Fruit fly (Drosophila melanogaster) whole organism, embryonic: ENCODE results near the gene Cypl.
A peak's percentile ranks its signal among the peaks of the same experiment; 100 is the strongest.

Experiments used
- Awh ChIP-seq: fragments of 200-800 bp; sonication (Bioruptor generic); IDR thresholded peaks from 2 replicates; pipeline ENCODE4, ENCODE4 v1.3.6; 2022; ENCODE audit warnings: missing biosample characterization, missing genetic modification characterization
- BEAF-32 ChIP-seq: fragments of 200-800 bp; sonication (Bioruptor generic); optimal IDR thresholded peaks from 3 replicates; lab custom pipeline; 2017; ENCODE audit warnings: missing biosample characterization, missing genetic modification characterization, mild to moderate bottlenecking, moderate library complexity, missing genetic modification reagents
- CG11696 ChIP-seq: fragments of 200-800 bp; sonication (Bioruptor generic); IDR thresholded peaks from 2 replicates; pipeline ENCODE4 v1.3.6; 2022; ENCODE audit warnings: missing biosample characterization, missing genetic modification characterization
- CG1233 ChIP-seq: fragments of 200-800 bp; sonication (Bioruptor generic); optimal IDR thresholded peaks from 4 replicates; lab custom pipeline; 2018; ENCODE audit warnings: missing biosample characterization, mild to moderate bottlenecking, missing genetic modification characterization
- CG12659 ChIP-seq: fragments of 200-800 bp; sonication (Bioruptor generic); optimal IDR thresholded peaks from 3 replicates; lab custom pipeline; 2017; ENCODE audit warnings: mild to moderate bottlenecking, missing biosample characterization, missing genetic modification reagents, missing genetic modification characterization
- CG15269 ChIP-seq: fragments of 200-800 bp; sonication (Bioruptor generic); optimal IDR thresholded peaks from 2 replicates; lab custom pipeline; 2018; ENCODE audit warnings: missing biosample characterization, mild to moderate bottlenecking, missing genetic modification characterization, moderate library complexity
- CG17359 ChIP-seq: fragments of 200-800 bp; sonication (Bioruptor generic); optimal IDR thresholded peaks from 3 replicates; lab custom pipeline; 2018; ENCODE audit warnings: missing biosample characterization, mild to moderate bottlenecking, missing genetic modification characterization, moderate library complexity
- CG17802 ChIP-seq: fragments of 200-800 bp; sonication (Bioruptor generic); optimal IDR thresholded peaks from 2 replicates; lab custom pipeline; 2018; ENCODE audit warnings: missing biosample characterization, mild to moderate bottlenecking, missing genetic modification characterization, moderate library complexity
- CG31388 ChIP-seq: fragments of 200-800 bp; sonication (Bioruptor generic); optimal IDR thresholded peaks from 2 replicates; lab custom pipeline; 2016; ENCODE audit warnings: missing biosample characterization, missing genetic modification characterization
- CG3281 ChIP-seq: fragments of 200-800 bp; sonication (Bioruptor generic); optimal IDR thresholded peaks from 3 replicates; lab custom pipeline; 2017; ENCODE audit warnings: missing biosample characterization, mild to moderate bottlenecking, missing genetic modification characterization
- CG33213 ChIP-seq: fragments of 200-800 bp; sonication (Bioruptor generic); optimal IDR thresholded peaks from 3 replicates; lab custom pipeline; 2016; ENCODE audit warnings: missing biosample characterization, missing genetic modification characterization
- CG34224 ChIP-seq: fragments of 200-800 bp; sonication (Bioruptor generic); IDR thresholded peaks from 3 replicates; pipeline ENCODE4 v1.3.6; 2022; ENCODE audit warnings: missing biosample characterization, missing genetic modification characterization; ENCODE audit not compliant: partially characterized antibody
- CG4424 ChIP-seq: fragments of 200-800 bp; sonication (Bioruptor generic); optimal IDR thresholded peaks from 3 replicates; lab custom pipeline; 2016; ENCODE audit warnings: missing biosample characterization, missing genetic modification characterization
- CG4730 ChIP-seq: fragments of 200-800 bp; sonication (Bioruptor generic); IDR thresholded peaks from 2 replicates; pipeline ENCODE4 v1.3.6; 2022; ENCODE audit warnings: missing biosample characterization, missing genetic modification characterization
- CG5245 ChIP-seq: fragments of 200-800 bp; sonication (Bioruptor generic); optimal IDR thresholded peaks from 3 replicates; lab custom pipeline; 2016; ENCODE audit warnings: missing biosample characterization, missing genetic modification characterization
- CG6175 ChIP-seq: fragments of 200-800 bp; sonication (Bioruptor generic); IDR thresholded peaks from 3 replicates; pipeline ENCODE4 v1.3.6; 2022; ENCODE audit warnings: missing biosample characterization, missing genetic modification characterization
- CG6791 ChIP-seq: fragments of 200-800 bp; sonication (Bioruptor generic); IDR thresholded peaks from 3 replicates; pipeline ENCODE4 v1.3.6; 2022; ENCODE audit warnings: missing biosample characterization, missing genetic modification characterization; ENCODE audit not compliant: partially characterized antibody
- CG7928 ChIP-seq: fragments of 200-800 bp; sonication (Bioruptor generic); optimal IDR thresholded peaks from 2 replicates; lab custom pipeline; 2017; ENCODE audit warnings: missing biosample characterization, mild to moderate bottlenecking, missing genetic modification characterization
- CG8089 ChIP-seq: fragments of 200-800 bp; sonication (Bioruptor generic); optimal IDR thresholded peaks from 3 replicates; lab custom pipeline; 2016; ENCODE audit warnings: missing biosample characterization, missing genetic modification characterization
- CG8359 ChIP-seq: fragments of 200-800 bp; sonication (Bioruptor generic); optimal IDR thresholded peaks from 2 replicates; lab custom pipeline; 2017; ENCODE audit warnings: missing biosample characterization, mild to moderate bottlenecking, missing genetic modification characterization, borderline replicate concordance
- CG8765 ChIP-seq: fragments of 200-800 bp; sonication (Bioruptor generic); IDR thresholded peaks from 2 replicates; pipeline ENCODE4 v1.3.6; 2022; ENCODE audit warnings: missing biosample characterization, missing genetic modification characterization
- CrebB ChIP-seq: fragments of 200-800 bp; sonication (Bioruptor generic); optimal IDR thresholded peaks from 3 replicates; lab custom pipeline; 2018; ENCODE audit warnings: missing biosample characterization, mild to moderate bottlenecking, missing genetic modification characterization
- D19A ChIP-seq: fragments of 200-800 bp; optimal IDR thresholded peaks from 3 replicates; lab custom pipeline; 2019; ENCODE audit warnings: missing biosample characterization, mild to moderate bottlenecking, missing genetic modification characterization, moderate library complexity
- Doc3 ChIP-seq: fragments of 200-800 bp; sonication (Bioruptor generic); IDR thresholded peaks from 3 replicates; pipeline ENCODE4 v1.3.6; 2022; ENCODE audit warnings: missing biosample characterization, missing genetic modification characterization; ENCODE audit not compliant: partially characterized antibody
- GATAe ChIP-seq: fragments of 200-800 bp; sonication (Bioruptor generic); conservative IDR thresholded peaks from 2 replicates; pipeline ENCODE4 v1.3.6; 2022; ENCODE audit warnings: missing biosample characterization, missing genetic modification characterization
- Jarid2 ChIP-seq: fragments of 200-800 bp; sonication (Bioruptor generic); optimal IDR thresholded peaks from 3 replicates; lab custom pipeline; 2017; ENCODE audit warnings: mild to moderate bottlenecking, missing biosample characterization, missing genetic modification reagents, missing genetic modification characterization
- Kr ChIP-seq: fragments of 200-800 bp; sonication (Bioruptor generic); optimal IDR thresholded peaks from 2 replicates; lab custom pipeline; 2017; ENCODE audit warnings: missing biosample characterization, mild to moderate bottlenecking, missing genetic modification characterization
- Lhr ChIP-seq: fragments of 200-800 bp; sonication (Bioruptor generic); optimal IDR thresholded peaks from 3 replicates; lab custom pipeline; 2017; ENCODE audit warnings: mild to moderate bottlenecking, missing biosample characterization, missing genetic modification reagents, missing genetic modification characterization
- MBD-R2 ChIP-seq: fragments of 200-800 bp; sonication (Bioruptor generic); IDR thresholded peaks from 2 replicates; pipeline ENCODE4 v1.3.6; 2022; ENCODE audit warnings: missing biosample characterization, missing genetic modification characterization
- Pdp1 ChIP-seq, 2 experiments: fragments of 200-800 bp; sonication (Bioruptor generic); optimal IDR thresholded peaks; 3 replicates each; lab custom pipeline; 2016; ENCODE audit warnings: missing biosample characterization in 2 of 2, missing genetic modification characterization in 2 of 2, mild to moderate bottlenecking in 1 of 2, moderate library complexity in 1 of 2
- Taf1 ChIP-seq: fragments of 200-800 bp; sonication (Bioruptor generic); IDR thresholded peaks from 2 replicates; pipeline ENCODE4 v1.3.6; 2022; ENCODE audit warnings: missing biosample characterization, missing genetic modification characterization
- Tbp ChIP-seq: fragments of >200 bp; optimal IDR thresholded peaks from 2 replicates; lab custom pipeline; 2018; ENCODE audit warnings: missing biosample characterization, missing genetic modification characterization
- Trl ChIP-seq, 3 experiments: fragments of >200 bp in 2 of 3; fragments of 200-800 bp in 1 of 3; sonication (Bioruptor generic) in 1 of 3; optimal IDR thresholded peaks; 2 replicates in 1 of 3; 3 replicates in 2 of 3; lab custom pipeline; 2016 to 2017; ENCODE audit warnings: missing biosample characterization in 1 of 3, missing genetic modification characterization in 1 of 3
- Xrp1 ChIP-seq: fragments of 200-800 bp; sonication (Bioruptor generic); IDR thresholded peaks from 2 replicates; pipeline ENCODE4 v1.3.6; 2022; ENCODE audit warnings: missing biosample characterization, missing genetic modification characterization
- ac ChIP-seq: fragments of 200-800 bp; sonication (Bioruptor generic); optimal IDR thresholded peaks from 3 replicates; lab custom pipeline; 2017; ENCODE audit warnings: missing biosample characterization, mild to moderate bottlenecking, missing genetic modification characterization
- aop ChIP-seq: fragments of 200-800 bp; sonication (Bioruptor generic); IDR thresholded peaks from 2 replicates; pipeline ENCODE4 v1.3.6; 2022; ENCODE audit warnings: missing biosample characterization, missing genetic modification characterization
- ara ChIP-seq: fragments of 200-800 bp; sonication (Bioruptor generic); IDR thresholded peaks from 2 replicates; pipeline ENCODE4 v1.3.6; 2022; ENCODE audit warnings: missing biosample characterization, missing genetic modification characterization
- chinmo ChIP-seq: fragments of 200-800 bp; sonication (Bioruptor generic); IDR thresholded peaks from 4 replicates; pipeline ENCODE4 v1.3.6; 2022; ENCODE audit warnings: missing biosample characterization, missing genetic modification characterization; ENCODE audit not compliant: partially characterized antibody
- dati ChIP-seq: fragments of 200-800 bp; sonication (Bioruptor generic); IDR thresholded peaks from 2 replicates; pipeline ENCODE4 v1.3.6; 2022; ENCODE audit warnings: missing biosample characterization, missing genetic modification characterization
- emc ChIP-seq: fragments of 200-800 bp; sonication (Bioruptor generic); optimal IDR thresholded peaks from 2 replicates; lab custom pipeline; 2016; ENCODE audit warnings: missing biosample characterization, missing genetic modification characterization
- gcm ChIP-seq: fragments of 200-800 bp; sonication (Bioruptor generic); optimal IDR thresholded peaks from 2 replicates; lab custom pipeline; 2019; ENCODE audit warnings: missing biosample characterization, mild to moderate bottlenecking, missing genetic modification characterization, moderate library complexity
- grn ChIP-seq: fragments of 200-800 bp; sonication (Bioruptor generic); optimal IDR thresholded peaks from 3 replicates; lab custom pipeline; 2017; ENCODE audit warnings: missing biosample characterization, missing genetic modification characterization
- gsb-n ChIP-seq: fragments of 200-800 bp; sonication (Bioruptor generic); optimal IDR thresholded peaks from 3 replicates; lab custom pipeline; 2018; ENCODE audit warnings: missing biosample characterization, mild to moderate bottlenecking, missing genetic modification characterization
- insv ChIP-seq, 2 experiments: fragments of 200-800 bp; sonication (Bioruptor generic); optimal IDR thresholded peaks; 3 replicates each; lab custom pipeline; 2016 to 2018; ENCODE audit warnings: missing biosample characterization in 2 of 2, missing genetic modification characterization in 2 of 2
- jing ChIP-seq: fragments of 200-800 bp; sonication (Bioruptor generic); optimal IDR thresholded peaks from 2 replicates; lab custom pipeline; 2018; ENCODE audit warnings: missing biosample characterization, mild to moderate bottlenecking, missing genetic modification characterization
- mld ChIP-seq: fragments of 200-800 bp; sonication (Bioruptor generic); IDR thresholded peaks from 3 replicates; pipeline ENCODE4 v1.3.6; 2022; ENCODE audit warnings: missing biosample characterization, missing genetic modification characterization; ENCODE audit not compliant: partially characterized antibody
- scrt ChIP-seq: fragments of 200-800 bp; sonication (Bioruptor generic); optimal IDR thresholded peaks from 2 replicates; lab custom pipeline; 2018; ENCODE audit warnings: missing biosample characterization, mild to moderate bottlenecking, missing genetic modification characterization, moderate library complexity
- sqz ChIP-seq: fragments of 200-800 bp; sonication (Bioruptor generic); optimal IDR thresholded peaks from 3 replicates; lab custom pipeline; 2018; ENCODE audit warnings: missing biosample characterization, mild to moderate bottlenecking, missing genetic modification characterization

Gene Cypl

dm6 chr3L:563002-563627 is 20.4 kb upstream of the Cypl start (continued):
- TF ChIP-seq CG17359 = peak; percentile 78
- TF ChIP-seq scrt (GFP tag; lab: Kevin White, UChicago) = peak; percentile 21
- peak; percentile 85 for TF ChIP-seq Xrp1 (GFP tag; lab: Robert Waterston, UW)
- peak; percentile 19 for TF ChIP-seq jing (GFP tag; lab: Kevin White, UChicago)
- TF ChIP-seq Taf1 (GFP tag; lab: Robert Waterston, UW) = 0 out of 2 replicates have a peak, but pooled peaks have one; percentile 26
- no peak for TF ChIP-seq Trl (optimal IDR thresholded peaks at IDR 0.05; lab: Kevin White, UChicago)
- TF ChIP-seq Trl (GFP tag; optimal IDR thresholded peaks at IDR 0.05; lab: Kevin White, UChicago) = peak; percentile 34
- peak; percentile 73 for TF ChIP-seq CG4424 (GFP tag; lab: Kevin White, UChicago)
- TF ChIP-seq Pdp1 (GFP tag; optimal IDR thresholded peaks at IDR 0.05; lab: Kevin White, UChicago) = peak; percentile 17 to 55
- TF ChIP-seq gsb-n = peak; percentile 39
- TF ChIP-seq ara = peak; percentile 76
- no peak for TF ChIP-seq CG7928 (GFP tag; lab: Kevin White, UChicago)
- no peak for TF ChIP-seq CG34224 (GFP tag; lab: Robert Waterston, UW)
- peak; percentile 35 for TF ChIP-seq D19A
- no peak for TF ChIP-seq mld
- TF ChIP-seq Awh (GFP tag; lab: Robert Waterston, UW) = peak; percentile 57; the same call in 1 of the 2 replicates
- peak; percentile 13 for TF ChIP-seq CG8359 (GFP tag; lab: Kevin White, UChicago)
- TF ChIP-seq emc (GFP tag; lab: Kevin White, UChicago) = peak; percentile 15
- no peak for TF ChIP-seq BEAF-32 (GFP tag; lab: Kevin White, UChicago)
- peak; percentile 92 for TF ChIP-seq CG11696 (GFP tag; lab: Robert Waterston, UW)
- peak; percentile 32 for TF ChIP-seq CG17802 (tag; lab: Kevin White, UChicago)
- peak; percentile 39 for TF ChIP-seq CG5245
- no peak for TF ChIP-seq aop (GFP tag; lab: Robert Waterston, UW)
- TF ChIP-seq Jarid2 (GFP tag; lab: Kevin White, UChicago) = peak; percentile 39
- TF ChIP-seq insv (GFP tag; optimal IDR thresholded peaks at IDR 0.05; lab: Kevin White, UChicago) = no peak
- TF ChIP-seq CG8089 = peak; percentile 4
- TF ChIP-seq GATAe (GFP tag; lab: Robert Waterston, UW) = no peak
- TF ChIP-seq CG12659 = peak; percentile 36
- no peak for TF ChIP-seq Doc3 (GFP tag; lab: Robert Waterston, UW)
- no peak for TF ChIP-seq dati (GFP tag; lab: Robert Waterston, UW)
- no peak for TF ChIP-seq ac
- no peak for TF ChIP-seq grn
- peak; percentile 68 for TF ChIP-seq CG15269 (tag; lab: Kevin White, UChicago)
- TF ChIP-seq Tbp (GFP tag; lab: Kevin White, UChicago) = no peak
- TF ChIP-seq Kr (GFP tag; lab: Kevin White, UChicago) = no peak
- TF ChIP-seq CrebB (tag; lab: Kevin White, UChicago) = peak; percentile 51
- peak; percentile 53 for TF ChIP-seq CG31388 (GFP tag; lab: Kevin White, UChicago)
- TF ChIP-seq gcm (GFP tag; lab: Kevin White, UChicago) = peak; percentile 43
- no peak for TF ChIP-seq chinmo (GFP tag; lab: Robert Waterston, UW)
- TF ChIP-seq CG6175 (GFP tag; lab: Robert Waterston, UW) = no peak
- TF ChIP-seq CG1233 (GFP tag; lab: Kevin White, UChicago) = peak; percentile 61
- TF ChIP-seq Lhr = no peak
- TF ChIP-seq CG4730 (GFP tag; lab: Robert Waterston, UW) = 0 out of 2 replicates have a peak, but pooled peaks have one; percentile 27
- TF ChIP-seq CG6791 (GFP tag; lab: Robert Waterston, UW) = no peak
- peak; percentile 61 for TF ChIP-seq CG3281 (GFP tag; lab: Kevin White, UChicago)
- TF ChIP-seq sqz (GFP tag; lab: Kevin White, UChicago) = peak; percentile 4
- TF ChIP-seq MBD-R2 = peak; percentile 33; the same call in 1 of the 2 replicates
- TF ChIP-seq CG8765 (GFP tag; lab: Robert Waterston, UW) = peak; percentile 52; the same call in 1 of the 2 replicates
- peak; percentile 4 for TF ChIP-seq CG33213 (GFP tag; lab: Kevin White, UChicago)
